Worm (Caenorhabditis elegans): Measurements from ENCODE around the gene Y57G11A.5.

DNA sequence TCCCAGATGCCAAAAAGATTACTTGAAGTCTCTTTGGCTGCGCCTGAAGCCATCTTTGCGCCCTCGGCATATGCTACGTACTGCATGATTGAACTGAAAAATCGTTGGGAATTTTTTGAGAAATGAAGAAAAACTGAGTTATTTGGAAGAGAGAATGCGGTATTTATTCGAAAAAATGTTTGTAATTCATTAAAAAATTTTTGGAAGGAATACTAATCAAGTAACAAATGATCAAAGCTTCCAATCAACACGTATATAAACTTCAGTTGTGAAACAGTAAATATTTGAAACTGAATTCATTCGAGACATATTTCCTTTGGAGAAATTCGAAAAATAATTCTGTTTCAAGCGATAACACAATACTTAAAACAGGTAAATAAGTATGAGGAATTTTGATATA is 30.2 kb upstream of the Y57G11A.5 start, which contains the start of gene pals-29:
- TF ChIP-seq him-1 (tag; optimal IDR thresholded peaks at IDR 0.05): no peak
- TF ChIP-seq dao-5 (tag; optimal IDR thresholded peaks at IDR 0.05): no peak

All from whole organism, L4/young adult.